Worm (Caenorhabditis elegans): ENCODE measurements around the gene clec-224.

Gene clec-224

DNA sequence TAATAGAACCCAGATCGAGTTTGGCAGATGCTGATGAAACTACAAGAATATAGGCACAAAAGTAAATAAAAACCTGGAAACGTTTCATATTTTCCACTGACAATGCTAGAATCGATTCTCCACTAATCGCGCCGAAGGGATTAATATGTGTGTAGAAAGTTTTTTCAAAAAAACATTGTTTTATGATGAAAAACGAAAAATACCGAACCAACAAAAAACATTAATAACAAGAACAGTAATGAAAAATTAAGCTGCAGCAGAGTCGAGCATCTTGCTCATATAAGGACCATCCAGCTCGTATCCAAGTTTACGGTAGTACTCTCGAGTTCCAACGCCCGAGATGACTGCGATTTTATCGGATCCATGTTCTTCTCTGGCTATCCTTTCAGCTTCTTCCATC is at the start of gene clec-224:
Gene clec-224, minus strand, starts transcription at position 101 of the 400 bp plus-strand sequence.
- TF ChIP-seq dao-5 (tag; optimal IDR thresholded peaks at IDR 0.05): no peak
- no peak for TF ChIP-seq W03F9.2 (tag; optimal IDR thresholded peaks at IDR 0.05)
- TF ChIP-seq him-1 (tag; optimal IDR thresholded peaks at IDR 0.05): no peak

- TF ChIP-seq dao-5 (tag; optimal IDR thresholded peaks at IDR 0.05): no peak
- no peak for TF ChIP-seq him-1 (tag; optimal IDR thresholded peaks at IDR 0.05)
- no peak for TF ChIP-seq W03F9.2 (tag; optimal IDR thresholded peaks at IDR 0.05)
Observed at ce11 chrV:12213027-12213426, 33.8 kb upstream of the clec-224 start, which contains the start of gene vab-8. Gene vab-8, plus strand, starts transcription at chrV:12213327.

DNA sequence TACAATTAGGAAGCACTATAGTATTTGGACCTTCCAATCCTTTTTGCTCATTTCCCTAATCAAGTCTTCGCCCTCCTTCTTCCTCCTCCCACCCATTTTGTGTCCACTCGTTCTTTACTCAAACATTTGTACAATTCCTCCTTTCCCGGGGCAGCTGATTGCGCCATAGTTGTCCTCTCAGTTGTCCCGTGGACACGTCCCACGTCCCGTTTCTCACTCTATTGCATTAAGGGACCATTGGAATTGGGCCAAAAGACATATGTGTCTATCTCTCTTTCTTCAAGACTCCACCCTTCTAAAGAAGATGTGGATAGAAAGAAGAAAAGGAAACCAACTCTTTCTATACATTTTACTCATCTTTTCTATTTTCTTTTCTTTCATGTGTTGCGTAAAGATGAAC is 31.9 kb upstream of the clec-224 start:
- TF ChIP-seq him-1 (tag; optimal IDR thresholded peaks at IDR 0.05) (no peak), dao-5 (tag; optimal IDR thresholded peaks at IDR 0.05) (no peak), W03F9.2 (tag; optimal IDR thresholded peaks at IDR 0.05) (no peak)

DNA sequence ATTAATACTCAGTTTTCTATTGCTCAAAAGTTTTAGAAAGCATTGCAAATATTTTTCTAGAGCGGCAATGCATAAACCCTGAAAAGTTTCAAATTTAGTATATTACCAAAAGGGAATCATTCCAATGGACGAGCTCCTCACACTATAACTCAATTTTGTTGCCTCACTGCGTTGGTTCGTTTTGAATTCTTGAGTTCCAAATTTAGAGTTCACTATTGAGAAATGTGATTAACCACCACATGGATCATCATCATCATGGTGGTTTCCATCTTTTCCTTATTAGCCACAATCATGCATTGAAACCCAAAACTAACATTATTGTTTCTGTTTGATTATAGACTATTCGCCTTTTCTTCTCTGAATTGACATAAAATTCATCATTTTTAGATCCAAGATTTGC is 30.7 kb upstream of the clec-224 start:
- TF ChIP-seq dao-5 (tag; optimal IDR thresholded peaks at IDR 0.05) (no peak), him-1 (tag; optimal IDR thresholded peaks at IDR 0.05) (no peak), W03F9.2 (tag; optimal IDR thresholded peaks at IDR 0.05) (no peak)

DNA sequence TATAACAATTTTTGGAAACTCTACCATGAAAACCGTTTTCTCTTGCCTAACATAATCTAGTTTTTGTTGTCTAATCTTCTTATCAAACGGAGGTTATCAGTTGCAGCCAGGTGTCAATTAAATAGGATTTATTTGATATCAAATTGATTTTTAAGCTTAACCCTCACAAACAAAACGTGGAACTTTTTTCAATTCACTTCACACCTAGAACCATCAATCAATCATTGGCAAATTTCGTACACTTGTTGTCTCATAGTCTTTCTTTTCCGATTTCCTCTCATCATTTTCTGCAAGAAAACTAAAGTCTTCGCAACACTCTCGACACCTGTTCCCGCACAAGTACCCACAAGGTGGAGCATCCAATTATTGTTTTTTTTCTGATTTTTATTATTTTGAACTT is 29.4 kb upstream of the clec-224 start:
- TF ChIP-seq dao-5 (tag; optimal IDR thresholded peaks at IDR 0.05): no peak
- no peak for TF ChIP-seq him-1 (tag; optimal IDR thresholded peaks at IDR 0.05)
- TF ChIP-seq W03F9.2 (tag; optimal IDR thresholded peaks at IDR 0.05): no peak

DNA sequence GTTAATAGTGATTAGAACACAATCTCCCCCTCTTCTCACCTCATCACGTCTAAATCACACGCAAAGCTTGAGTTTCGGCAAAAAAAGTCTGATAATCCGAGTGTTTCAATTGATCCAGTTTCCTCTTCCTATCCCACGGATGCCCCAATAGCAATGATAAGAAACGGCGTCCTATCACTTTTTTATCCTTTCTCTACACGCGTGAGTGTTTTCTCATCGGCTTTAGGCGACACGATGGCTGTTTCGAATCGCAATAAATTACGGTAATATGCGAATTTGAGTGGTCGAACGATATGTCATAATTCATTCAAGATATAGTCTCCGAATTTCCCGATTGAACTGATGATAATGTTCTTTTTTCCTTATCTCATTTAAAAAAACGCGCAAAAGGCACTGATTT is 20.2 kb upstream of the clec-224 start:
- TF ChIP-seq him-1 (tag; optimal IDR thresholded peaks at IDR 0.05): no peak
- no peak for TF ChIP-seq dao-5 (tag; optimal IDR thresholded peaks at IDR 0.05)
- TF ChIP-seq W03F9.2 (tag; optimal IDR thresholded peaks at IDR 0.05): no peak

DNA sequence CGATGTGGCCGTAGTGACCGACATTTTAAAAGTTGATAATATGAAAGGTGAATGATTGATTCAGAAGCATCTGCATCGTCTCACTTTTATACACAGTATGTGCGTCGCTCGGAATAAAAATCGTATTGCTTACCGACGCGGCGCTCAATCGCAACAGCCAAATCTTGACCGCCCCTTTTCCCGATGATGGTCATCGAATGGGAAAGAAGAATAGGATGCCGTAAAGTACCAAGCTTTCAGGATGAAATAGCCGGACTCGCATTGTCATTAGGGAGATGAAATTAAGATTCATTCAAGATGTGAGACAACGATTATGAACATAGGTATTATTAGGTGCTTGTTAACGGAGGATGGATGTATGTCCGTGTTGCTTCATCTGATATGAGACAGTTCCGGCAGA is 19.3 kb upstream of the clec-224 start, which contains the start of gene lon-3:
Gene lon-3, minus strand, starts transcription at position 101 of the 400 bp plus-strand sequence.
- no peak for TF ChIP-seq dao-5 (tag; optimal IDR thresholded peaks at IDR 0.05)

DNA sequence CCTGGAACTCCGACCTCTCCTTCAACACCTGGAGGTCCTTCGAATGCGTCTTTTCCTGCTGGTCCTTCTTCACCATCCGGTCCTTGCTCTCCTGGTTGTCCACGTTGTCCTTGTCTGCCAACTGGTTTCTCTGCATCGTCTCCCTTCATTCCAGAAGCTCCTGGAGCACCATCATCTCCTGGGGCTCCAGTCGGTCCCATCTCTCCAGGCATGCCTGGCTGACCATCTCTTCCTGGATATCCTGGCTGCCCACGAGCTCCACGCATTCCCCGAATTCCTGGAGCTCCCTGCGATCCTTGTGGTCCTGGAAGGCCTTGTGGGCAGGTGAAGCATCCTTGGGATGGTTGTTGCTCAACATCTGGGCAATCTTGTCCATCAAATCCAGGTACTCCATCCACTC is 18.5 kb upstream of the clec-224 start:
- TF ChIP-seq W03F9.2 (tag; optimal IDR thresholded peaks at IDR 0.05) (no peak), dao-5 (tag; optimal IDR thresholded peaks at IDR 0.05) (no peak), him-1 (tag; optimal IDR thresholded peaks at IDR 0.05) (no peak)

ce11 chrV:12196659-12197058 is 17.4 kb upstream of the clec-224 start:
- no peak for TF ChIP-seq him-1 (tag; optimal IDR thresholded peaks at IDR 0.05)
- no peak for TF ChIP-seq dao-5 (tag; optimal IDR thresholded peaks at IDR 0.05)
- TF ChIP-seq W03F9.2 (tag; optimal IDR thresholded peaks at IDR 0.05): no peak

ce11 chrV:12195845-12196244 is 16.6 kb upstream of the clec-224 start, which contains the start of gene ZK836.3:
Gene ZK836.3, minus strand, starts transcription at chrV:12195945.
- no peak for TF ChIP-seq him-1 (tag; optimal IDR thresholded peaks at IDR 0.05)
- no peak for TF ChIP-seq dao-5 (tag; optimal IDR thresholded peaks at IDR 0.05)
- no peak for TF ChIP-seq W03F9.2 (tag; optimal IDR thresholded peaks at IDR 0.05)

DNA sequence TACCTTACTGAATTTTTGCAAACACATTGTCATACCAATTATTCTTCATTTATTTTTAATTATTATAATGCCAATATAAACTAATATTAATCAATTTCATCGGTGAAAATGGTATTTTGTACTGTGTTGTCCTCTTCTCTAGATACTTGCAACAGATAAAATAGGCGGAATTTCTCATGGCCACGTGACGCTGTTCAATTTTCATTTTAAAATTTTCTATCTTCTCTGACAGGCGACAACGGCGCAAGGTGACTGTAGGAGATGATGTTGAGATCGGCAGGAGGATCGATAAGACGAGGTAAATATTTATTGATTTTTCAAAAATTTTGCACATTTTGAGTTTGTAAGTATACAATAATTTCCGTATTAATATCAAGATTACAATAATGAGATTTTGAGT is 15.0 kb upstream of the clec-224 start, which contains the start of gene ogdh-2:
Gene ogdh-2, plus strand, starts transcription at position 233 of the 400 bp plus-strand sequence.
- TF ChIP-seq W03F9.2 (tag; optimal IDR thresholded peaks at IDR 0.05): no peak
- TF ChIP-seq him-1 (tag; optimal IDR thresholded peaks at IDR 0.05): no peak
- no peak for TF ChIP-seq dao-5 (tag; optimal IDR thresholded peaks at IDR 0.05)

- TF ChIP-seq him-1 (tag; optimal IDR thresholded peaks at IDR 0.05) (no peak), dao-5 (tag; optimal IDR thresholded peaks at IDR 0.05) (no peak), W03F9.2 (tag; optimal IDR thresholded peaks at IDR 0.05) (no peak)
Observed at ce11 chrV:12192129-12192528, 12.9 kb upstream of the clec-224 start, which contains the start of gene rnp-1. Gene rnp-1, plus strand, starts transcription at chrV:12192273.

DNA sequence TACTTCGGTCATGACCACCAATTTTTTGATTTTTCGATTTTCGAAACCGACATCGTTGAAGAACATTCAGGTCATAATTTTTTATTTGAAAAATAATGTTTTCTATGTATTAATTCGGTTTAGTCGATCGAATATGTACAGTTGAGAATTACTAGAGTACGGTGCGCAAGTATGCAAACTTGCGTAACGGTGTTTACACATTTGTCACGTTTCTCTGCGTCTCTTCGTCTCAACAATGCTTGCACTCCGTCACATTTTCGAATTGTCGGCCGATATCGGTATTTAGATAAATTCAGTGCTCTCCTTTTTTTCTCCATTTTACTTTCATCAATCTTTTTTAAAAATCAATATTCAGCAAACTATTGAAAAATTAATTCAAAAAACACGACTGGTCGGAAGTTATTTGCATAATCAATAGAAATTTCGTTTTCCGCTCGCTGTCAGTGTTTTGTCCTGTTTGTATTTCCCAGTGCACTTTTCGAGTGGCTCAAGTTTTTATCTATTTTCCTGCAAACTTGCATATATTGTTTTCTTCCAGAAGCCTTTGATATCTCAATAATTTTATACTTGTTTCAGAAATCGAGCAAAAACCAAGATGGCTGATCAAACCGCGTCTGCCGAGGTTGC is 11.8 kb upstream of the clec-224 start, which contains the start of gene dpy-30:
Gene dpy-30, plus strand, starts transcription at position 577 of the 627 bp plus-strand sequence.
- peak; percentile 56 for TF ChIP-seq W03F9.2 (tag; optimal IDR thresholded peaks at IDR 0.05)
- TF ChIP-seq him-1 (tag; optimal IDR thresholded peaks at IDR 0.05): no peak
- TF ChIP-seq dao-5 (tag; optimal IDR thresholded peaks at IDR 0.05): no peak

DNA sequence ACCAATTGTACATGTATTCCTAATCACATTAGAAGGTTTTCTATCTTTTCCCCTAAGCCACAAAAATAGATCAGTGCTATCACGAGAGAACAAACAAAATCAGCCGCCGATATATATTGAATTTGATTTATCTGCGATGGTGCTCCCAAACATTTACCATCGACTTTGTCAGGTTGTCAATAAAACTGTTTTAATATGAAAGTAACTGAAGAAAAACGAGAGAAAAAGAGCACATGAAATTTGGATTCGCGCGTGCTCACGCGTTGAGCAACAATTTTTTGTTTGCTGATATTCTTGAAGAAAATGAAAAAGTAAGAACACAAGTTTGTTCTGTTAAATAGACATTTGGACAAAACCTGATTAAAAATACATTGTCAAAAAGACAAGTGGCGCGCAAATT is 9.6 kb upstream of the clec-224 start:
- no peak for TF ChIP-seq dao-5 (tag; optimal IDR thresholded peaks at IDR 0.05)
- no peak for TF ChIP-seq W03F9.2 (tag; optimal IDR thresholded peaks at IDR 0.05)
- TF ChIP-seq him-1 (tag; optimal IDR thresholded peaks at IDR 0.05): no peak

DNA sequence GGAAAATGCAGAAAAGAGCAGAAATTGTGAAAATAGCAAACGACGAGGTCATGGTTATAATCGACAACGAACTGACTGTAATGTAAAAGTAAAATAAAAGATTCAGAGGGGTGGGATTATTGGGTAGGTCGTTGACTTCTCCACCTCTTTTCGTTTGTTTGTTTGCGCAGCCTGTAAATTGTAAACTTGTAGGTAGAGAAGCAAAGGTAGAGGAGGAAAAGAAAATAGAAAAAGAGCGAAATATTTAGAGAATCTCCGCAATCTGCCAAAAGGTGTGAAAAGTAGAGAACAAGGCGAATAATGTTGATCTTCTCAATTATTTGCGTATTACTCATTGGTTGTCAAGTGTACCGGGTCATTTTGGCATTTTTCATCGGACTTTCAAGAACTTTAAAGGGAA is 8.1 kb upstream of the clec-224 start, which contains the start of gene ZK863.8:
Gene ZK863.8, minus strand, starts transcription at position 173 of the 400 bp plus-strand sequence.
- TF ChIP-seq him-1 (tag; optimal IDR thresholded peaks at IDR 0.05) (no peak), dao-5 (tag; optimal IDR thresholded peaks at IDR 0.05) (no peak), W03F9.2 (tag; optimal IDR thresholded peaks at IDR 0.05) (no peak)
